In the genomic region with DNA sequence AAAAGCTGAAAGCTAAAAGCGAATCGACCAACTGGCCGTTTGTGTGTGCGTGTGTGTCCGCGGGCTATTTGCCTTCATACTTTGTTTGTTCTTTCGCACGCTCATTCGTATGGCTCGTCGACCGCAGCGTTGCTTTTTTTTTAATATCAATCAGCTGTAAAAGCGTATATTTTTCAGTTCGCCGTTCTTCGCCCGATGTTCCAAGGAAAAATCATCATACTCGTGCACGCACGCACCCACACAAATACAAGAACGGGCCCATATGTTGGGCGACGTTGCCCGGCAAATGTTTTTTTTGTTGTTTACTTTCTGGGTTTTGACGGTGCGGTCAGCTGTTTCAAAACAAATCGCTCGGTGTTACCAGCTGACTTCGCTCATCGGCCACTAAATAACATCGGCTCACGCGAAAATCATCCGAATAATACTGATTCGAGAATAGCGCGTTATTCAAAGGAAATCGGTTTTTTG, we compare ENCODE assay signal across 4 fruit fly cellular contexts.
A peak's percentile ranks its signal among the peaks of the same experiment; 100 is the strongest.
TF ChIP-seq lines count a peak whose summit lies in the region.

E2f1 (minus strand) TSS at position 213 of the 468 bp plus-strand sequence.

TF ChIP-seq in whole organism, adult, 20 proteins besides CTCF, POLR2A, EP300 and RAD21 (continued from another document):
- TF ChIP-seq cnc (optimal IDR thresholded peaks at IDR 0.05; lab: Kevin White, UChicago) (no peak), cic (GFP tag; optimal IDR thresholded peaks at IDR 0.05; lab: Kevin White, UChicago) (peak; percentile 23)

TF ChIP-seq in whole organism, embryonic, 481 proteins besides CTCF, POLR2A, EP300 and RAD21 (continued from another document and continues in another):
- TF ChIP-seq Deaf1 (tag; optimal IDR thresholded peaks at IDR 0.05; lab: Kevin White, UChicago) = peak; percentile 59
- peak; percentile 53 for TF ChIP-seq sug (tag; optimal IDR thresholded peaks at IDR 0.05; lab: Kevin White, UChicago)
- TF ChIP-seq Mad (GFP tag; optimal IDR thresholded peaks at IDR 0.05; lab: Kevin White, UChicago) = no peak
- TF ChIP-seq Max (GFP tag; optimal IDR thresholded peaks at IDR 0.05; lab: Kevin White, UChicago) = peak; percentile 31
- no peak for TF ChIP-seq CG8478 (optimal IDR thresholded peaks at IDR 0.05; lab: Kevin White, UChicago)
- TF ChIP-seq insv (GFP tag; optimal IDR thresholded peaks at IDR 0.05; lab: Kevin White, UChicago) = peak in 1 of 2 experiments; percentile 81
- no peak for TF ChIP-seq CG4424 (GFP tag; optimal IDR thresholded peaks at IDR 0.05; lab: Kevin White, UChicago)
- TF ChIP-seq CG12769 (tag; optimal IDR thresholded peaks at IDR 0.05; lab: Kevin White, UChicago) = peak; percentile 27
- peak; percentile 14 for TF ChIP-seq CG34376 (GFP tag; optimal IDR thresholded peaks at IDR 0.05; lab: Kevin White, UChicago)
- peak; percentile 11 for TF ChIP-seq CG33557 (GFP tag; optimal IDR thresholded peaks at IDR 0.05; lab: Kevin White, UChicago)
- TF ChIP-seq hbn (GFP tag; IDR thresholded peaks at IDR 0.05; lab: Robert Waterston, UW; ENCODE audit: partially characterized antibody) = peak; percentile 75; the same call in 1 of the 2 replicates
- no peak for TF ChIP-seq fd3F (GFP tag; optimal IDR thresholded peaks at IDR 0.05; lab: Kevin White, UChicago)
- TF ChIP-seq unpg (GFP tag; optimal IDR thresholded peaks at IDR 0.05; lab: Kevin White, UChicago) = no peak
- peak; percentile 6 for TF ChIP-seq Meics (GFP tag; optimal IDR thresholded peaks at IDR 0.05; lab: Kevin White, UChicago)
- TF ChIP-seq CG16813 (GFP tag; IDR thresholded peaks at IDR 0.05; lab: Robert Waterston, UW; ENCODE audit: partially characterized antibody) = peak; percentile 62
- no peak for TF ChIP-seq Chrac-16 (GFP tag; optimal IDR thresholded peaks at IDR 0.05; lab: Kevin White, UChicago)
- TF ChIP-seq CG11247 (GFP tag; IDR thresholded peaks at IDR 0.05; lab: Robert Waterston, UW) = no peak
- peak; percentile 80 for TF ChIP-seq knrl (GFP tag; IDR thresholded peaks at IDR 0.05; lab: Robert Waterston, UW; ENCODE audit: partially characterized antibody)
- TF ChIP-seq pita (GFP tag; optimal IDR thresholded peaks at IDR 0.05; lab: Kevin White, UChicago) = no peak
- TF ChIP-seq ftz-f1 (GFP tag; optimal IDR thresholded peaks at IDR 0.05; lab: Kevin White, UChicago) = peak; percentile 73
- TF ChIP-seq TFAM (GFP tag; optimal IDR thresholded peaks at IDR 0.05; lab: Kevin White, UChicago) = no peak
- no peak for TF ChIP-seq Hr39 (optimal IDR thresholded peaks at IDR 0.05; lab: Kevin White, UChicago)
- TF ChIP-seq CG1603 (tag; optimal IDR thresholded peaks at IDR 0.05; lab: Kevin White, UChicago) = peak; percentile 68
- TF ChIP-seq Hr51 (GFP tag; optimal IDR thresholded peaks at IDR 0.05; lab: Kevin White, UChicago) = peak in 1 of 2 experiments; percentile 2
- TF ChIP-seq CG14014 (GFP tag; IDR thresholded peaks at IDR 0.05; lab: Robert Waterston, UW) = no peak
- peak in 1 of 2 experiments; percentile 67 for TF ChIP-seq tll (GFP tag; optimal IDR thresholded peaks at IDR 0.05; lab: Kevin White, UChicago)
- peak; percentile 75; the same call in 2 of the 4 replicates for TF ChIP-seq chinmo (GFP tag; IDR thresholded peaks at IDR 0.05; lab: Robert Waterston, UW; ENCODE audit: partially characterized antibody)
- TF ChIP-seq Sin3A (optimal IDR thresholded peaks at IDR 0.05; lab: Kevin White, UChicago) = peak; percentile 41
- TF ChIP-seq Camta (GFP tag; optimal IDR thresholded peaks at IDR 0.05; lab: Kevin White, UChicago) = no peak
- TF ChIP-seq CG6254 (GFP tag; optimal IDR thresholded peaks at IDR 0.05; lab: Kevin White, UChicago) = no peak
- TF ChIP-seq unc-4 (GFP tag; IDR thresholded peaks at IDR 0.05; lab: Robert Waterston, UW; ENCODE audit: partially characterized antibody) = peak; percentile 80
- peak; percentile 25 for TF ChIP-seq grau (tag; optimal IDR thresholded peaks at IDR 0.05; lab: Kevin White, UChicago)
- TF ChIP-seq gcm (GFP tag; optimal IDR thresholded peaks at IDR 0.05; lab: Kevin White, UChicago) = peak; percentile 20
- peak; percentile 68 for TF ChIP-seq CG12659 (GFP tag; optimal IDR thresholded peaks at IDR 0.05; lab: Kevin White, UChicago)
- peak; percentile 94 for TF ChIP-seq pzg (GFP tag; optimal IDR thresholded peaks at IDR 0.05; lab: Kevin White, UChicago)
- no peak for TF ChIP-seq Hsf (GFP tag; optimal IDR thresholded peaks at IDR 0.05; lab: Kevin White, UChicago)
- TF ChIP-seq CG18619 (GFP tag; optimal IDR thresholded peaks at IDR 0.05; lab: Kevin White, UChicago) = no peak
- TF ChIP-seq usp (GFP tag; optimal IDR thresholded peaks at IDR 0.05; lab: Kevin White, UChicago) = no peak
- TF ChIP-seq sqz (GFP tag; optimal IDR thresholded peaks at IDR 0.05; lab: Kevin White, UChicago) = peak; percentile 95
- no peak for TF ChIP-seq CG30431 (GFP tag; optimal IDR thresholded peaks at IDR 0.05; lab: Kevin White, UChicago)

TF ChIP-seq in whole organism, prepupa, 60 proteins besides CTCF, POLR2A, EP300 and RAD21 (continued from another document):
- TF ChIP-seq CG32006 (GFP tag; optimal IDR thresholded peaks at IDR 0.05; lab: Kevin White, UChicago) = no peak
- TF ChIP-seq Gug (GFP tag; IDR thresholded peaks at IDR 0.05; lab: Robert Waterston, UW) = no peak
- no peak for TF ChIP-seq Met (GFP tag; optimal IDR thresholded peaks at IDR 0.05; lab: Kevin White, UChicago)
- TF ChIP-seq CG9139 (GFP tag; optimal IDR thresholded peaks at IDR 0.05; lab: Kevin White, UChicago) = no peak

TF ChIP-seq in whole organism, pupa, 21 proteins besides CTCF, POLR2A, EP300 and RAD21 (continued from another document):
- TF ChIP-seq Ets98B (GFP tag; IDR thresholded peaks at IDR 0.05; lab: Robert Waterston, UW) = no peak
TF ChIP-seq in whole organism, pupa: peak in this region for 5.
